Fruit fly (Drosophila melanogaster) whole organism, embryonic: ENCODE results near the gene Pex14.
A peak's percentile ranks its signal among the peaks of the same experiment; 100 is the strongest.

Source experiments
- Awh ChIP-seq: fragments of 200-800 bp; sonication (Bioruptor generic); IDR thresholded peaks from 2 replicates; pipeline ENCODE4, ENCODE4 v1.3.6; 2022; ENCODE audit warnings: missing biosample characterization, missing genetic modification characterization
- CG10366 ChIP-seq: fragments of 200-800 bp; sonication (Bioruptor generic); IDR thresholded peaks from 2 replicates; pipeline ENCODE4 v1.3.6; 2022; ENCODE audit warnings: missing biosample characterization, missing genetic modification characterization
- CG11085 ChIP-seq: fragments of 200-800 bp; sonication (Bioruptor generic); IDR thresholded peaks from 2 replicates; pipeline ENCODE4 v1.3.6; 2022; ENCODE audit warnings: missing biosample characterization, missing genetic modification characterization
- CG13123 ChIP-seq: fragments of 200-800 bp; sonication (Bioruptor generic); optimal IDR thresholded peaks from 2 replicates; lab custom pipeline; 2016; ENCODE audit warnings: missing biosample characterization, missing genetic modification characterization
- CG15073 ChIP-seq: fragments of 200-800 bp; sonication (Bioruptor generic); optimal IDR thresholded peaks from 2 replicates; lab custom pipeline; 2016; ENCODE audit warnings: missing biosample characterization, missing genetic modification characterization
- CG15269 ChIP-seq: fragments of 200-800 bp; sonication (Bioruptor generic); optimal IDR thresholded peaks from 2 replicates; lab custom pipeline; 2018; ENCODE audit warnings: missing biosample characterization, mild to moderate bottlenecking, missing genetic modification characterization, moderate library complexity
- CG15514 ChIP-seq: fragments of 200-800 bp; sonication (Bioruptor generic); optimal IDR thresholded peaks from 3 replicates; lab custom pipeline; 2017; ENCODE audit warnings: missing biosample characterization, missing genetic modification characterization, mild to moderate bottlenecking, moderate library complexity, missing genetic modification reagents
- CG15601 ChIP-seq: fragments of 200-800 bp; sonication (Bioruptor generic); optimal IDR thresholded peaks from 3 replicates; lab custom pipeline; 2019; ENCODE audit warnings: missing biosample characterization, mild to moderate bottlenecking, missing genetic modification characterization, moderate library complexity
- CG17802 ChIP-seq: fragments of 200-800 bp; sonication (Bioruptor generic); optimal IDR thresholded peaks from 2 replicates; lab custom pipeline; 2018; ENCODE audit warnings: missing biosample characterization, mild to moderate bottlenecking, missing genetic modification characterization, moderate library complexity
- CG32767 ChIP-seq: fragments of 200-800 bp; sonication (Bioruptor generic); IDR thresholded peaks from 2 replicates; pipeline ENCODE4 v1.3.6; 2022; ENCODE audit warnings: missing biosample characterization, missing genetic modification characterization
- CG3838 ChIP-seq: fragments of 200-800 bp; sonication (Bioruptor generic); optimal IDR thresholded peaks from 3 replicates; lab custom pipeline; 2016; ENCODE audit warnings: missing biosample characterization, missing genetic modification characterization
- CG6854 ChIP-seq: fragments of 200-800 bp; sonication (Bioruptor generic); optimal IDR thresholded peaks from 3 replicates; lab custom pipeline; 2017; ENCODE audit warnings: missing biosample characterization, mild to moderate bottlenecking, missing genetic modification characterization
- CG7745 ChIP-seq: fragments of 200-800 bp; sonication (Bioruptor generic); optimal IDR thresholded peaks from 2 replicates; lab custom pipeline; 2018; ENCODE audit warnings: missing biosample characterization, mild to moderate bottlenecking, missing genetic modification characterization, moderate library complexity
- CG8089 ChIP-seq: fragments of 200-800 bp; sonication (Bioruptor generic); optimal IDR thresholded peaks from 3 replicates; lab custom pipeline; 2016; ENCODE audit warnings: missing biosample characterization, missing genetic modification characterization
- CG8924 ChIP-seq: fragments of 200-800 bp; optimal IDR thresholded peaks from 3 replicates; lab custom pipeline; 2019; ENCODE audit warnings: missing biosample characterization, mild to moderate bottlenecking, missing genetic modification characterization, moderate library complexity
- CG8944 ChIP-seq: fragments of 200-800 bp; sonication (Bioruptor generic); optimal IDR thresholded peaks from 3 replicates; lab custom pipeline; 2016; ENCODE audit warnings: missing biosample characterization, missing genetic modification characterization
- CG9876 ChIP-seq: fragments of 200-800 bp; sonication (Bioruptor generic); optimal IDR thresholded peaks from 2 replicates; lab custom pipeline; 2016; ENCODE audit warnings: missing biosample characterization, missing genetic modification characterization
- Dp ChIP-seq: fragments of 200-800 bp; sonication (Bioruptor generic); optimal IDR thresholded peaks from 2 replicates; lab custom pipeline; 2018; ENCODE audit warnings: missing biosample characterization, mild to moderate bottlenecking, missing genetic modification characterization, moderate library complexity
- Dref ChIP-seq: fragments of 200-800 bp; sonication (Bioruptor generic); IDR thresholded peaks from 2 replicates; pipeline ENCODE4 v1.3.6; 2022; ENCODE audit warnings: missing biosample characterization, missing genetic modification characterization
- E2f2 ChIP-seq: fragments of 200-800 bp; sonication (Bioruptor generic); IDR thresholded peaks from 2 replicates; pipeline ENCODE4 v1.3.6; 2022; ENCODE audit warnings: missing biosample characterization, missing genetic modification characterization
- Mrtf ChIP-seq: fragments of 200-800 bp; sonication (Bioruptor generic); IDR thresholded peaks from 3 replicates; pipeline ENCODE4 v1.3.6; 2022; ENCODE audit warnings: missing biosample characterization, missing genetic modification characterization
- Nf-YC ChIP-seq: fragments of 200-800 bp; optimal IDR thresholded peaks from 3 replicates; lab custom pipeline; 2019; ENCODE audit warnings: missing biosample characterization, mild to moderate bottlenecking, missing genetic modification characterization, moderate library complexity
- Poxn ChIP-seq: fragments of 200-800 bp; sonication (Bioruptor generic); IDR thresholded peaks from 2 replicates; pipeline ENCODE4 v1.3.6; 2022; ENCODE audit warnings: missing biosample characterization, missing genetic modification characterization
- Rfx ChIP-seq: fragments of 200-800 bp; sonication (Bioruptor generic); IDR thresholded peaks from 2 replicates; pipeline ENCODE4 v1.3.6; 2022; ENCODE audit warnings: missing biosample characterization, missing genetic modification characterization
- Sry-δ ChIP-seq: fragments of 200-800 bp; sonication (Bioruptor generic); optimal IDR thresholded peaks from 2 replicates; lab custom pipeline; 2016; ENCODE audit warnings: missing biosample characterization, missing genetic modification characterization
- Stat92E ChIP-seq, 3 experiments: fragments of >200 bp in 2 of 3; fragments of 200-800 bp in 1 of 3; sonication (Bioruptor generic) in 1 of 3; optimal IDR thresholded peaks; 2 replicates each; lab custom pipeline; 2017 to 2019; ENCODE audit warnings: missing biosample characterization in 3 of 3, missing genetic modification characterization in 3 of 3, mild to moderate bottlenecking in 1 of 3, moderate library complexity in 1 of 3
- btn ChIP-seq: fragments of 200-800 bp; sonication (Bioruptor generic); optimal IDR thresholded peaks from 2 replicates; lab custom pipeline; 2016; ENCODE audit warnings: missing biosample characterization, missing genetic modification characterization
- dpn ChIP-seq, 2 experiments: fragments of 200-800 bp; sonication (Bioruptor generic); optimal IDR thresholded peaks; 3 replicates each; lab custom pipeline; 2016; ENCODE audit warnings: missing biosample characterization in 2 of 2, missing genetic modification characterization in 2 of 2
- eyg ChIP-seq: fragments of 200-800 bp; sonication (Bioruptor generic); optimal IDR thresholded peaks from 3 replicates; lab custom pipeline; 2016; ENCODE audit warnings: missing biosample characterization, missing genetic modification characterization
- fd102C ChIP-seq: fragments of 200-800 bp; sonication (Bioruptor generic); optimal IDR thresholded peaks from 2 replicates; lab custom pipeline; 2018; ENCODE audit warnings: missing biosample characterization, mild to moderate bottlenecking, missing genetic modification characterization, moderate library complexity
- fd96Cb ChIP-seq: fragments of 200-800 bp; sonication (Bioruptor generic); optimal IDR thresholded peaks from 2 replicates; lab custom pipeline; 2018; ENCODE audit warnings: missing biosample characterization, mild to moderate bottlenecking, missing genetic modification characterization, moderate library complexity
- gcm ChIP-seq: fragments of 200-800 bp; sonication (Bioruptor generic); optimal IDR thresholded peaks from 2 replicates; lab custom pipeline; 2019; ENCODE audit warnings: missing biosample characterization, mild to moderate bottlenecking, missing genetic modification characterization, moderate library complexity
- grau ChIP-seq: fragments of 200-800 bp; optimal IDR thresholded peaks from 3 replicates; lab custom pipeline; 2019; ENCODE audit warnings: missing biosample characterization, mild to moderate bottlenecking, missing genetic modification characterization, moderate library complexity
- kni ChIP-seq: fragments of 200-800 bp; sonication (Bioruptor generic); optimal IDR thresholded peaks from 3 replicates; lab custom pipeline; 2017; ENCODE audit warnings: mild to moderate bottlenecking, missing biosample characterization, missing genetic modification reagents, missing genetic modification characterization
- lbe ChIP-seq: fragments of 200-800 bp; sonication (Bioruptor generic); optimal IDR thresholded peaks from 2 replicates; lab custom pipeline; 2016; ENCODE audit warnings: missing biosample characterization, mild to moderate bottlenecking, missing genetic modification characterization
- lov ChIP-seq, 2 experiments: fragments of 200-800 bp in 1 of 2; fragments of >200 bp in 1 of 2; sonication (Bioruptor generic) in 1 of 2; IDR thresholded peaks in 1 of 2; optimal IDR thresholded peaks in 1 of 2; 2 replicates in 1 of 2; 3 replicates in 1 of 2; pipeline versions ENCODE4 v1.3.6 to Lab custom; 2017 to 2022; ENCODE audit warnings: missing biosample characterization in 1 of 2, missing genetic modification characterization in 1 of 2
- maf-S ChIP-seq: fragments of 200-800 bp; sonication (Bioruptor generic); optimal IDR thresholded peaks from 2 replicates; lab custom pipeline; 2016; ENCODE audit warnings: missing biosample characterization, missing genetic modification characterization
- nerfin-1 ChIP-seq: fragments of 200-800 bp; sonication (Bioruptor generic); optimal IDR thresholded peaks from 3 replicates; lab custom pipeline; 2019; ENCODE audit warnings: missing biosample characterization, mild to moderate bottlenecking, missing genetic modification characterization, moderate library complexity
- pan ChIP-seq, 4 experiments: fragments of >200 bp in 3 of 4; fragments of 200-800 bp in 1 of 4; sonication (Bioruptor generic) in 1 of 4; optimal IDR thresholded peaks in 3 of 4; IDR thresholded peaks in 1 of 4; 2 replicates each; pipeline versions ENCODE4 v1.3.6 to Lab custom; 2017 to 2022; ENCODE audit warnings: missing biosample characterization in 2 of 4, missing genetic modification characterization in 2 of 4, mixed read lengths in 1 of 4
- pnt ChIP-seq: fragments of 200-800 bp; sonication (Bioruptor generic); optimal IDR thresholded peaks from 3 replicates; lab custom pipeline; 2016; ENCODE audit warnings: missing biosample characterization, missing genetic modification characterization
- pros ChIP-seq: fragments of 200-800 bp; sonication (Bioruptor generic); optimal IDR thresholded peaks from 3 replicates; lab custom pipeline; 2019; ENCODE audit warnings: missing biosample characterization, mild to moderate bottlenecking, missing genetic modification characterization, moderate library complexity
- sob ChIP-seq: fragments of 200-800 bp; sonication (Bioruptor generic); IDR thresholded peaks from 2 replicates; pipeline ENCODE4 v1.3.6; 2022; ENCODE audit warnings: missing biosample characterization, missing genetic modification characterization
- stwl ChIP-seq: fragments of 200-800 bp; sonication (Bioruptor generic); optimal IDR thresholded peaks from 3 replicates; lab custom pipeline; 2018; ENCODE audit warnings: missing biosample characterization, mild to moderate bottlenecking, missing genetic modification characterization, moderate library complexity
- tap ChIP-seq: fragments of 200-800 bp; optimal IDR thresholded peaks from 3 replicates; lab custom pipeline; 2019; ENCODE audit warnings: missing biosample characterization, mild to moderate bottlenecking, missing genetic modification characterization, moderate library complexity
- tup ChIP-seq: fragments of 200-800 bp; sonication (Bioruptor generic); optimal IDR thresholded peaks from 2 replicates; lab custom pipeline; 2016; ENCODE audit warnings: missing biosample characterization, mild to moderate bottlenecking, missing genetic modification characterization, moderate library complexity
- vnd ChIP-seq: fragments of 200-800 bp; sonication (Bioruptor generic); IDR thresholded peaks from 3 replicates; pipeline ENCODE4 v1.3.6; 2022; ENCODE audit warnings: missing biosample characterization, missing genetic modification characterization; ENCODE audit not compliant: partially characterized antibody
- wek ChIP-seq: fragments of 200-800 bp; sonication (Bioruptor generic); optimal IDR thresholded peaks from 3 replicates; lab custom pipeline; 2018; ENCODE audit warnings: missing biosample characterization, mild to moderate bottlenecking, missing genetic modification characterization, moderate library complexity

The Pex14 gene

dm6 chr3L:20730323-20731238, 48.0 kb upstream of the Pex14 start, which contains the start of gene CG13252 (continued):
- TF ChIP-seq Sry-δ (no peak), Rfx (peak; percentile 39; the same call in 1 of the 2 replicates), lbe (GFP tag; lab: Kevin White, UChicago) (peak; percentile 66), Dp (GFP tag; lab: Kevin White, UChicago) (no peak), eyg (GFP tag; lab: Kevin White, UChicago) (no peak), gcm (GFP tag; lab: Kevin White, UChicago) (peak; percentile 69), CG7745 (tag; lab: Kevin White, UChicago) (no peak), Dref (no peak), nerfin-1 (tag; lab: Kevin White, UChicago) (no peak), CG11085 (no peak), btn (GFP tag; lab: Kevin White, UChicago) (no peak), Awh (GFP tag; lab: Robert Waterston, UW) (peak; percentile 48; the same call in 1 of the 2 replicates), Nf-YC (tag; lab: Kevin White, UChicago) (no peak), CG15073 (GFP tag; lab: Kevin White, UChicago) (no peak), pnt (GFP tag; lab: Kevin White, UChicago) (no peak), CG32767 (no peak), grau (peak; percentile 6), CG15601 (tag; lab: Kevin White, UChicago) (peak; percentile 35), CG8089 (GFP tag; lab: Kevin White, UChicago) (no peak), pros (GFP tag; lab: Kevin White, UChicago) (no peak), CG10366 (GFP tag; lab: Robert Waterston, UW) (no peak), lov (optimal IDR thresholded peaks at IDR 0.05; lab: Kevin White, UChicago) (no peak), lov (GFP tag; IDR thresholded peaks at IDR 0.05; lab: Robert Waterston, UW) (no peak), CG15514 (GFP tag; lab: Kevin White, UChicago) (no peak), tup (GFP tag; lab: Kevin White, UChicago) (no peak), maf-S (GFP tag; lab: Kevin White, UChicago) (no peak), vnd (GFP tag; lab: Robert Waterston, UW) (no peak), pan (optimal IDR thresholded peaks at IDR 0.05; lab: Kevin White, UChicago) (no peak), pan (GFP tag; optimal IDR thresholded peaks at IDR 0.05 in 1 of 2, IDR thresholded peaks at IDR 0.05 in 1 of 2) (peak in 1 of 2 experiments; percentile 8), fd102C (GFP tag; lab: Kevin White, UChicago) (no peak), stwl (no peak), CG8944 (GFP tag; lab: Kevin White, UChicago) (no peak), CG17802 (tag; lab: Kevin White, UChicago) (no peak), CG3838 (GFP tag; lab: Kevin White, UChicago) (no peak), E2f2 (no peak), CG15269 (tag; lab: Kevin White, UChicago) (peak; percentile 24), CG6854 (GFP tag; lab: Kevin White, UChicago) (peak; percentile 30), Stat92E (GFP tag; optimal IDR thresholded peaks at IDR 0.05; lab: Kevin White, UChicago) (no peak), Poxn (GFP tag; lab: Robert Waterston, UW) (no peak), CG8924 (tag; lab: Kevin White, UChicago) (no peak), wek (peak; percentile 60), CG9876 (GFP tag; lab: Kevin White, UChicago) (no peak), dpn (GFP tag; optimal IDR thresholded peaks at IDR 0.05; lab: Kevin White, UChicago) (no peak), kni (GFP tag; lab: Kevin White, UChicago) (peak; percentile 77), Mrtf (GFP tag; lab: Robert Waterston, UW) (no peak), CG13123 (GFP tag; lab: Kevin White, UChicago) (no peak), fd96Cb (tag; lab: Kevin White, UChicago) (no peak), sob (GFP tag; lab: Robert Waterston, UW) (peak; percentile 20; the same call in 1 of the 2 replicates), tap (tag; lab: Kevin White, UChicago) (peak; percentile 18)
